Worm (Caenorhabditis elegans) whole organism, L2 larva: ENCODE data around the gene srj-45.

Experiments used
- alr-1 ChIP-seq: fragments of 150-350 bp; optimal IDR thresholded peaks from 2 replicates; lab custom pipeline; 2014; ENCODE audit warnings: missing biosample characterization, missing genetic modification characterization
- blmp-1 ChIP-seq: sonication (generic microtip); optimal IDR thresholded peaks from 2 replicates; lab custom pipeline; 2017; ENCODE audit warnings: missing genetic modification characterization, mild to moderate bottlenecking, missing compliant biosample characterization, antibody characterized with exemption, moderate library complexity; ENCODE audit not compliant: insufficient read depth
- lin-11 ChIP-seq: fragments of 150-350 bp; sonication (generic microtip); optimal IDR thresholded peaks from 2 replicates; lab custom pipeline; 2014; ENCODE audit warnings: missing biosample characterization, missing genetic modification characterization, inconsistent platforms, mixed read lengths
- lin-39 ChIP-seq: fragments of 150-350 bp; optimal IDR thresholded peaks from 2 replicates; lab custom pipeline; 2014; ENCODE audit warnings: missing biosample characterization, missing genetic modification reagents, missing genetic modification characterization
- mdl-1 ChIP-seq, 2 experiments: fragments of 150-350 bp in 1 of 2; sonication (generic microtip) in 1 of 2; optimal IDR thresholded peaks; 2 replicates each; lab custom pipeline; 2017; ENCODE audit warnings: missing biosample characterization in 2 of 2, missing genetic modification characterization in 2 of 2
- nhr-10 ChIP-seq: sonication (generic microtip); optimal IDR thresholded peaks from 2 replicates; lab custom pipeline; 2017; ENCODE audit warnings: missing biosample characterization, missing genetic modification characterization
- nhr-11 ChIP-seq: fragments of 150-350 bp; optimal IDR thresholded peaks from 2 replicates; lab custom pipeline; 2014; ENCODE audit warnings: missing biosample characterization, missing genetic modification characterization
- nhr-23 ChIP-seq: fragments of 150-350 bp; optimal IDR thresholded peaks from 2 replicates; lab custom pipeline; 2014; ENCODE audit warnings: missing biosample characterization, missing genetic modification reagents, missing genetic modification characterization
- nhr-237 ChIP-seq: fragments of 150-350 bp; optimal IDR thresholded peaks from 2 replicates; lab custom pipeline; 2014; ENCODE audit warnings: missing biosample characterization, missing genetic modification characterization
- snpc-4 ChIP-seq: fragments of 150-350 bp; optimal IDR thresholded peaks from 2 replicates; lab custom pipeline; 2014; ENCODE audit warnings: missing biosample characterization, missing genetic modification characterization
- unc-39 ChIP-seq: fragments of 150-350 bp; optimal IDR thresholded peaks from 2 replicates; lab custom pipeline; 2014; ENCODE audit warnings: missing biosample characterization, missing genetic modification characterization
- unc-62 ChIP-seq: fragments of 150-350 bp; optimal IDR thresholded peaks from 2 replicates; lab custom pipeline; 2014; ENCODE audit warnings: missing biosample characterization, missing genetic modification reagents, missing genetic modification characterization
- ztf-11 ChIP-seq: sonication (generic microtip); optimal IDR thresholded peaks from 2 replicates; lab custom pipeline; 2017; ENCODE audit warnings: missing biosample characterization, missing genetic modification characterization

- no peak for TF ChIP-seq unc-62 (GFP tag; lab: Kevin White, UChicago)
- TF ChIP-seq nhr-11, result no peak
- no peak for TF ChIP-seq unc-39
- TF ChIP-seq alr-1, result no peak
- TF ChIP-seq lin-39 (tag; lab: Kevin White, UChicago), result no peak
- no peak for TF ChIP-seq lin-11 (tag; lab: Kevin White, UChicago)
- no peak for TF ChIP-seq ztf-11
- TF ChIP-seq nhr-23, result no peak
- TF ChIP-seq snpc-4, result no peak
- no peak for TF ChIP-seq blmp-1 (tag; lab: Kevin White, UChicago)
- TF ChIP-seq nhr-237 (tag; lab: Kevin White, UChicago), result no peak
- no peak for TF ChIP-seq mdl-1 (tag; optimal IDR thresholded peaks at IDR 0.05; lab: Kevin White, UChicago)
- no peak for TF ChIP-seq nhr-10 (tag; lab: Kevin White, UChicago)
These were observed 40.4 kb downstream of the srj-45 start, which contains the start of gene F54E2.2 for ce11 chrV:2795998-2796397.
